Worm (Caenorhabditis elegans) whole organism, L1 larva: Measurements from ENCODE around the gene srx-77.
A peak's percentile ranks its signal among the peaks of the same experiment; 100 is the strongest.

ENCODE experiments used
- F16B12.6 ChIP-seq: fragments of 150-350 bp; optimal IDR thresholded peaks from 2 replicates; lab custom pipeline; 2014; ENCODE audit warnings: missing biosample characterization, missing genetic modification characterization
- Y116A8C.19 ChIP-seq: sonication (generic microtip); optimal IDR thresholded peaks from 2 replicates; lab custom pipeline; 2016; ENCODE audit warnings: missing compliant biosample characterization, missing genetic modification characterization, borderline replicate concordance
- aha-1 ChIP-seq: fragments of 150-350 bp; optimal IDR thresholded peaks from 2 replicates; lab custom pipeline; 2014; ENCODE audit warnings: missing biosample characterization, missing genetic modification characterization
- alr-1 ChIP-seq: fragments of 200-800 bp; sonication (Bioruptor generic); optimal IDR thresholded peaks from 2 replicates; lab custom pipeline; 2018; ENCODE audit warnings: borderline replicate concordance, mild to moderate bottlenecking, missing genetic modification characterization, missing compliant biosample characterization
- ama-1 ChIP-seq: fragments of 150-350 bp; optimal IDR thresholded peaks from 2 replicates; lab custom pipeline; 2014
- ceh-82 ChIP-seq, 3 experiments: fragments of 150-350 bp in 1 of 3; sonication (generic microtip) in 2 of 3; optimal IDR thresholded peaks; 2 replicates each; lab custom pipeline; 2014 to 2017; ENCODE audit warnings: missing biosample characterization in 3 of 3, missing genetic modification characterization in 3 of 3
- ceh-88 ChIP-seq: fragments of 200-800 bp; sonication (Bioruptor generic); IDR thresholded peaks from 2 replicates; pipeline ENCODE4 v1.3.6; 2022; ENCODE audit warnings: missing genetic modification characterization, missing compliant biosample characterization
- dsc-1 ChIP-seq: sonication (generic microtip); optimal IDR thresholded peaks from 2 replicates; lab custom pipeline; 2016; ENCODE audit warnings: mild to moderate bottlenecking, missing genetic modification characterization, missing compliant biosample characterization
- efl-1 ChIP-seq, 4 experiments: fragments of 150-350 bp; optimal IDR thresholded peaks in 3 of 4; peaks in 1 of 4; 1 replicate in 1 of 4; 2 replicates in 3 of 4; lab custom pipeline; 2014; ENCODE audit warnings: missing biosample characterization in 2 of 4, missing genetic modification characterization in 2 of 4, missing genetic modification reagents in 2 of 4
- elt-2 ChIP-seq: sonication (generic microtip); optimal IDR thresholded peaks from 2 replicates; lab custom pipeline; 2016; ENCODE audit warnings: missing genetic modification characterization, mild to moderate bottlenecking, inconsistent platforms, missing compliant biosample characterization, missing genetic modification reagents
- elt-3 ChIP-seq, 6 experiments: fragments of 150-350 bp in 1 of 6; sonication (generic microtip); optimal IDR thresholded peaks; 2 replicates each; lab custom pipeline; 2017 to 2018; ENCODE audit warnings: missing biosample characterization in 6 of 6, missing genetic modification characterization in 6 of 6, inconsistent platforms in 1 of 6
- ets-5 ChIP-seq: fragments of 200-800 bp; sonication (Bioruptor generic); IDR thresholded peaks from 2 replicates; pipeline ENCODE4 v1.3.6; 2022; ENCODE audit warnings: missing genetic modification characterization, missing compliant biosample characterization
- fkh-8 ChIP-seq: sonication (generic microtip); optimal IDR thresholded peaks from 2 replicates; lab custom pipeline; 2016; ENCODE audit warnings: mild to moderate bottlenecking, missing genetic modification characterization, missing compliant biosample characterization
- fos-1 ChIP-seq: fragments of 150-350 bp; optimal IDR thresholded peaks from 2 replicates; lab custom pipeline; 2014; ENCODE audit warnings: missing biosample characterization, missing genetic modification characterization
- hlh-4 ChIP-seq: sonication (generic microtip); optimal IDR thresholded peaks from 2 replicates; lab custom pipeline; 2016; ENCODE audit warnings: mild to moderate bottlenecking, missing genetic modification characterization, missing compliant biosample characterization
- irx-1 ChIP-seq: sonication (generic microtip); optimal IDR thresholded peaks from 2 replicates; lab custom pipeline; 2016; ENCODE audit warnings: missing genetic modification characterization, missing compliant biosample characterization
- lin-13 ChIP-seq: fragments of 150-350 bp; optimal IDR thresholded peaks from 2 replicates; lab custom pipeline; 2014; ENCODE audit warnings: missing biosample characterization, missing genetic modification reagents, missing genetic modification characterization
- lin-14 ChIP-seq: fragments of 200-800 bp; sonication (Bioruptor generic); optimal IDR thresholded peaks from 2 replicates; lab custom pipeline; 2018; ENCODE audit warnings: mild to moderate bottlenecking, missing genetic modification characterization, moderate library complexity, missing compliant biosample characterization
- lsy-2 ChIP-seq, 2 experiments: fragments of 150-350 bp; optimal IDR thresholded peaks; 2 replicates each; lab custom pipeline; 2014; ENCODE audit warnings: missing biosample characterization in 2 of 2, missing genetic modification characterization in 2 of 2
- mab-9 ChIP-seq: fragments of 200-800 bp; sonication (Bioruptor generic); IDR thresholded peaks from 2 replicates; pipeline ENCODE4 v1.3.6; 2022; ENCODE audit warnings: missing genetic modification reagents, missing genetic modification characterization, missing compliant biosample characterization
- mef-2 ChIP-seq: fragments of 150-350 bp; optimal IDR thresholded peaks from 2 replicates; lab custom pipeline; 2014; ENCODE audit warnings: missing biosample characterization, missing genetic modification characterization
- nhr-237 ChIP-seq: fragments of 150-350 bp; optimal IDR thresholded peaks from 2 replicates; lab custom pipeline; 2014; ENCODE audit warnings: missing biosample characterization, missing genetic modification characterization
- nhr-47 ChIP-seq: sonication (generic microtip); optimal IDR thresholded peaks from 2 replicates; lab custom pipeline; 2016; ENCODE audit warnings: mild to moderate bottlenecking, missing genetic modification characterization, moderate library complexity, missing compliant biosample characterization
- nhr-84 ChIP-seq: sonication (generic microtip); optimal IDR thresholded peaks from 2 replicates; lab custom pipeline; 2017; ENCODE audit warnings: missing biosample characterization, missing genetic modification characterization
- nhr-85 ChIP-seq: sonication (generic microtip); peaks from one replicate; lab custom pipeline; 2016; ENCODE audit warnings: missing genetic modification characterization, inconsistent platforms, missing compliant biosample characterization
- pag-3 ChIP-seq: sonication (generic microtip); optimal IDR thresholded peaks from 2 replicates; lab custom pipeline; 2017; ENCODE audit warnings: missing genetic modification characterization, mild to moderate bottlenecking, missing compliant biosample characterization, antibody characterized with exemption, borderline replicate concordance; ENCODE audit not compliant: insufficient read depth
- pax-3 ChIP-seq: fragments of 200-800 bp; sonication (Bioruptor generic); optimal IDR thresholded peaks from 2 replicates; lab custom pipeline; 2018; ENCODE audit warnings: mild to moderate bottlenecking, missing genetic modification characterization, moderate library complexity, missing compliant biosample characterization
- pqm-1 ChIP-seq: sonication (generic microtip); optimal IDR thresholded peaks from 3 replicates; lab custom pipeline; 2017; ENCODE audit warnings: missing biosample characterization, missing genetic modification characterization
- rnt-1 ChIP-seq: sonication (generic microtip); optimal IDR thresholded peaks from 2 replicates; lab custom pipeline; 2016; ENCODE audit warnings: mild to moderate bottlenecking, missing genetic modification characterization, moderate library complexity, missing compliant biosample characterization
- sox-4 ChIP-seq: sonication (generic microtip); optimal IDR thresholded peaks from 2 replicates; lab custom pipeline; 2016; ENCODE audit warnings: missing genetic modification characterization, missing compliant biosample characterization
- sptf-1 ChIP-seq: fragments of 150-350 bp; optimal IDR thresholded peaks from 2 replicates; lab custom pipeline; 2014; ENCODE audit warnings: missing biosample characterization, missing genetic modification characterization
- sup-37 ChIP-seq: fragments of 200-800 bp; sonication (Bioruptor generic); optimal IDR thresholded peaks from 2 replicates; lab custom pipeline; 2018; ENCODE audit warnings: mild to moderate bottlenecking, missing genetic modification characterization, missing compliant biosample characterization
- tlp-1 ChIP-seq: fragments of 150-350 bp; optimal IDR thresholded peaks from 2 replicates; lab custom pipeline; 2014; ENCODE audit warnings: missing biosample characterization, missing genetic modification characterization
- unc-30 ChIP-seq: sonication (generic microtip); optimal IDR thresholded peaks from 2 replicates; lab custom pipeline; 2017; ENCODE audit warnings: missing biosample characterization, missing genetic modification characterization
- unc-62 ChIP-seq: fragments of 150-350 bp; optimal IDR thresholded peaks from 2 replicates; lab custom pipeline; 2014; ENCODE audit warnings: missing biosample characterization, missing genetic modification reagents, missing genetic modification characterization
- unc-98 ChIP-seq: fragments of 200-800 bp; sonication (Bioruptor generic); IDR thresholded peaks from 2 replicates; pipeline ENCODE4 v1.3.6; 2022; ENCODE audit warnings: missing genetic modification characterization, missing compliant biosample characterization
- xbp-1 ChIP-seq: sonication (generic microtip); optimal IDR thresholded peaks from 2 replicates; lab custom pipeline; 2016; ENCODE audit warnings: missing genetic modification characterization, missing compliant biosample characterization
- zag-1 ChIP-seq: fragments of 150-350 bp; optimal IDR thresholded peaks from 2 replicates; lab custom pipeline; 2014; ENCODE audit warnings: missing biosample characterization, missing genetic modification characterization
- ztf-4 ChIP-seq: fragments of 150-350 bp; optimal IDR thresholded peaks from 2 replicates; lab custom pipeline; 2014; ENCODE audit warnings: missing biosample characterization, missing genetic modification characterization

srx-77 gene

DNA sequence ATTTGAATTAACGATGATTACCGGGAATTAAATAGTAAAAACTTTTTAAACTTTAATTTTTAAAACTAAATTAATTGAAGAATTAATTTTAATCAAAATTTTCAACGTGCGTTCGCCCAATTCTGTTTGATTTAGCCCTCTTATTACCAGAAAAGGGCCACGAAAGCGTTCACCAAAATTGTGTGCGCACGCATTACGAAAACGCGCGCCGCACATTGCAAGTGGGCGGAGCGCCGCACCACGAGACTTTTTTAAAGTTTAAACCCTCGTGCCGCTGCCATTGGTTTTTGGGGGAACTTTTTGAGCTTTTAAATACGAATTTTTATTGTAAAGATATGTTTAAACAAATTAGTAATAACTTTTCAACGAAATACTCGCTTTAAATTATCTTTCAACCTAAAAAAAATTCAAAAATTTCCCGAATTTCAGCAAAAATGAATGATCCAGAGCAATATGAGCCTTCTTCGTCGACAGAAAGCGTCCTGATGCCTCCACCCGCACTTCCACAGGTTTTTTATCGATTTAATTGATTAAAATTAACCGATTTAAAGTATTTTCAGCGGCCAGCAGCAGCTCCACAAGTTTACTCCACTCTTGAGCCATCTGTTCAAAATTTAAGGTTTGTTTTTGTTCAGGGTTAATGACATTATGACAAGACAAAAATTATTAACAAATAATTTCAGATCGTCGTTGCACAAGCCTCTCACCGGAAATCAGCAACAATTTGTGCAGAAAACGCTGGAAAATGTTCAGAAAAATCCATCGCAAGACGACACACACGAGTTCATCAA is 18.3 kb upstream of the srx-77 start, which contains the start of gene taf-10 (continued):
- TF ChIP-seq ceh-82 (tag; optimal IDR thresholded peaks at IDR 0.05; lab: Kevin White, UChicago) (peak in 1 of 3 experiments; percentile 67), nhr-237 (tag; lab: Kevin White, UChicago) (no peak), elt-3 (tag; optimal IDR thresholded peaks at IDR 0.05; lab: Kevin White, UChicago) (peak in 1 of 6 experiments; percentile 49), rnt-1 (tag; lab: Kevin White, UChicago) (peak; percentile 75), mab-9 (GFP tag; lab: Robert Waterston, UW) (no peak), ceh-88 (GFP tag; lab: Robert Waterston, UW) (no peak), pag-3 (tag; lab: Kevin White, UChicago) (peak; percentile 7), lsy-2 (tag; optimal IDR thresholded peaks at IDR 0.05; lab: Kevin White, UChicago) (peak; percentile 59 to 69), nhr-84 (no peak), unc-98 (GFP tag; lab: Robert Waterston, UW) (no peak), ets-5 (GFP tag; lab: Robert Waterston, UW) (no peak), sptf-1 (no peak), nhr-85 (peak; percentile 84), xbp-1 (tag; lab: Kevin White, UChicago) (peak; percentile 44), irx-1 (tag; lab: Kevin White, UChicago) (no peak), fkh-8 (peak; percentile 28), F16B12.6 (tag; lab: Kevin White, UChicago) (no peak), dsc-1 (tag; lab: Kevin White, UChicago) (peak; percentile 43), efl-1 (optimal IDR thresholded peaks at IDR 0.05; lab: Kevin White, UChicago) (peak; percentile 55 to 61), efl-1 (GFP tag; optimal IDR thresholded peaks at IDR 0.05 in 1 of 2; lab: Kevin White, UChicago) (peak; percentile 51 to 96), ztf-4 (tag; lab: Kevin White, UChicago) (no peak), lin-14 (GFP tag; lab: Kevin White, UChicago) (peak; percentile 75), tlp-1 (tag; lab: Kevin White, UChicago) (no peak), nhr-47 (tag; lab: Kevin White, UChicago) (peak; percentile 66), Y116A8C.19 (tag; lab: Kevin White, UChicago) (no peak), elt-2 (tag; lab: Kevin White, UChicago) (peak; percentile 16), lin-13 (GFP tag; lab: Kevin White, UChicago) (no peak), unc-62 (no peak), pqm-1 (tag; lab: Kevin White, UChicago) (no peak), zag-1 (no peak)

DNA sequence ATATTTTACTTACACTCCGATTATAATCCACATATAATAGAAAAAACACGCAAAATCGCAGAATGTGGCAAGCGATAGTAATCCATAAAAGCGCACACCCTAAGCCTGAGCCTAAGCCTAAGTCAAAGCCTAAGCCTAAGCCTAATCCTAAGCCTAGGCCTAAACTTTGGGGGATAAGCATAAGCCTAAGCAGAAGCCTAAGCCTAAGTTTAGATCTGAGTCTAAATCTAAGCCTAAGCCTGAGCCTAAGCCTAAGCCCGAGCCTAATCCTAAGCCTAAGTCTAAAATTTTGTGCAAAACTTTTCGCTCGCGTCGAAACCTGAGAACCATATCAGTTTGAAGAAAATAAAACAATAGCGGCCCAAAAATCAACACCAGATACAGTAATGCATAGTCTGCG is 15.6 kb upstream of the srx-77 start:
- no peak for TF ChIP-seq hlh-4 (tag; lab: Kevin White, UChicago)
- TF ChIP-seq, all 84 proteins: peak for 0

DNA sequence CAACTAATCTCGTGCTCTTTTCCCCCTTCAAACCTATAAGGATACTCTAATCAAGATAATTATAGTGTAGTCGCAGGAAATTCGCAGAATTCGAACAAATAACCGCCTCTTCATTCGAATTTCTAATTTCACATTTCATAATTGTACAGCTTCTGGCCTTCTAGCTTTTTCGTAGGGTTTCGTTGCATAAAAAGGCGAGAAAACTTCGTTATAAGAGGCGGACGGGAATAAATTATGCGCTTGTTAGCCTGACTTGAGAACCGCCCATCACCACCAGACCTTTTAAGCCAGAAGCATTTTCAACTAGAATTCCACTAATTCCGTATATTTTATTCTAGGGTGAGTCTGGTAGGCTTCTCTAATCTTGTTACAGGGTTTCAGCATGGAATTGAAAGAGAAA is 13.1 kb upstream of the srx-77 start, which contains the start of gene K03B4.4:
K03B4.4 (plus strand) TSS at position 301 of the 400 bp plus-strand sequence.
- TF ChIP-seq sox-4 (tag; lab: Kevin White, UChicago) (no peak), dsc-1 (tag; lab: Kevin White, UChicago) (peak; percentile 27), sup-37 (GFP tag; lab: Kevin White, UChicago) (no peak), pax-3 (tag; lab: Kevin White, UChicago) (peak; percentile 39), fkh-8 (peak; percentile 15)

DNA sequence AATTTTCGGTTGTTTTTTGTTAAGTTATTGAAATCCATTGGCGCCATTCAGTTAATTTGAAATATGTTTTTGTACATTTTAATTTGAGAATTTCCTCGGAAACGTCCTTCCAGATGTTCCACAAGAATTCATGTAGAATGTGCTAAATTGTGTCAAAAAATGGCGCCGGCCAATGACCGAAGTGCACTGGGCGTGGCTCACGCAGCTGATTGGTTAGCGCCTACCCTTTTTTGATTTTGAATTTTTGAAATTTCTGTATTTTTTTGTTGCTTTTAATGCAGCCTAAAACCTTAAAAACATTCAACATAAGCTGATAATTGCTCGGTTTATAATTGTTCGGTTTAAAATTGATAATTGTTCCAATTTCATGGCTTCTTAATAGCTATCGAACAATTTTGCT is 8.3 kb upstream of the srx-77 start:
- TF ChIP-seq ama-1 (lab: Kevin White, UChicago) = no peak
- TF ChIP-seq unc-98 (GFP tag; lab: Robert Waterston, UW) = no peak
- TF ChIP-seq alr-1 = no peak
- TF ChIP-seq unc-30 (tag; lab: Kevin White, UChicago) = no peak
- TF ChIP-seq pqm-1 (tag; lab: Kevin White, UChicago) = no peak
- TF ChIP-seq aha-1 (tag; lab: Kevin White, UChicago) = no peak
- TF ChIP-seq mef-2 (tag; lab: Kevin White, UChicago) = no peak
- no peak for TF ChIP-seq lin-14 (GFP tag; lab: Kevin White, UChicago)
- no peak for TF ChIP-seq zag-1
- TF ChIP-seq mab-9 (GFP tag; lab: Robert Waterston, UW) = no peak
- no peak for TF ChIP-seq hlh-4 (tag; lab: Kevin White, UChicago)
- no peak for TF ChIP-seq fos-1
